Worm (Caenorhabditis elegans) whole organism, late embryonic: ENCODE data around the gene sap-49.

Experiments used
- C38D4.7 ChIP-seq: fragments of 200-800 bp; sonication (Bioruptor generic); optimal IDR thresholded peaks from 2 replicates; lab custom pipeline; 2018; ENCODE audit warnings: mild to moderate bottlenecking, missing genetic modification characterization, moderate library complexity, missing compliant biosample characterization
- Y22D7AL.16 ChIP-seq: sonication (generic microtip); optimal IDR thresholded peaks from 2 replicates; lab custom pipeline; 2016; ENCODE audit warnings: missing genetic modification characterization, missing compliant biosample characterization
- ama-1 ChIP-seq: fragments of 150-350 bp; optimal IDR thresholded peaks from 2 replicates; lab custom pipeline; 2014
- ceh-18 ChIP-seq: sonication (generic microtip); optimal IDR thresholded peaks from 2 replicates; lab custom pipeline; 2016; ENCODE audit warnings: missing genetic modification characterization, missing compliant biosample characterization
- ceh-2 ChIP-seq: sonication (generic microtip); optimal IDR thresholded peaks from 2 replicates; lab custom pipeline; 2016; ENCODE audit warnings: missing genotype, missing genetic modification characterization, missing compliant biosample characterization
- ceh-24 ChIP-seq: sonication (generic microtip); optimal IDR thresholded peaks from 2 replicates; lab custom pipeline; 2016; ENCODE audit warnings: mild to moderate bottlenecking, missing genetic modification characterization, missing compliant biosample characterization
- ets-4 ChIP-seq: sonication (generic microtip); optimal IDR thresholded peaks from 2 replicates; lab custom pipeline; 2016; ENCODE audit warnings: missing genetic modification characterization, missing compliant biosample characterization
- hlh-15 ChIP-seq: sonication (generic microtip); optimal IDR thresholded peaks from 2 replicates; lab custom pipeline; 2016; ENCODE audit warnings: missing genetic modification characterization, missing compliant biosample characterization
- hlh-30 ChIP-seq: sonication (generic microtip); optimal IDR thresholded peaks from 2 replicates; lab custom pipeline; 2017; ENCODE audit warnings: antibody characterized with exemption, missing genetic modification characterization, missing compliant biosample characterization; ENCODE audit not compliant: insufficient read depth
- odd-2 ChIP-seq: sonication (generic microtip); optimal IDR thresholded peaks from 2 replicates; lab custom pipeline; 2017; ENCODE audit warnings: antibody characterized with exemption, mild to moderate bottlenecking, missing genetic modification characterization, missing compliant biosample characterization
- unc-55 ChIP-seq: sonication (generic microtip); optimal IDR thresholded peaks from 2 replicates; lab custom pipeline; 2017; ENCODE audit warnings: missing biosample characterization, missing genetic modification reagents, missing genetic modification characterization

- TF ChIP-seq ets-4 (tag; lab: Kevin White, UChicago) (no peak), Y22D7AL.16 (tag; lab: Kevin White, UChicago) (no peak), ceh-18 (no peak), hlh-30 (tag; lab: Kevin White, UChicago) (no peak), ama-1 (no peak), hlh-15 (tag; lab: Kevin White, UChicago) (no peak), odd-2 (tag; lab: Kevin White, UChicago) (no peak), C38D4.7 (no peak), ceh-24 (tag; lab: Kevin White, UChicago) (no peak), ceh-2 (tag; lab: Kevin White, UChicago) (no peak), unc-55 (GFP tag; lab: Kevin White, UChicago) (no peak)
These were observed 6.7 kb upstream of the sap-49 start, which contains the start of gene T05H10.1 for ce11 chrII:8042289-8042688.
